Fruit fly (Drosophila melanogaster): ENCODE measurements around the gene CG13083.

Gene CG13083

DNA sequence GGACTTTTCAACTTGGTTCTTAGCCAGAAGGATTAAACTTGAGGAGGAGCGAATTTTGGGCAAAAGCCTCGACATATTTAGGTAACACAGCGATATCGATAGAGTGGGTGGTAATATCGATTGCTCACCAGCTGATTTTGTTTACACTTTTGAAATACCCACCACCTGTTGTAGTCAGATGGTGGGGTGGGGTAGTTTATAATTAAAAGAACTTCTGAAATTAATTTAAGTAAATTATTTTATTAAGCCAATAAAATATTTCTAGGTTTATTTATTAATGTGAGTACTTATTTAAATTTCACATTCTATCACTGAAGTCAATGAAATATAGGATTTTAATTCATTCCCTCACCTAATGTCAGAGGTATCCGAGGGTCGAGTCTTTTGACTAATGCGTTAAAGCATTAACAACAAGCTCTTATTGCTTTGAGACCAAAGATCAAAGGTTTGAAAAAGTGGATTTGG is 2.7 kb downstream of the CG13083 start, which contains the start of the genes CG10194 and CG18094 (continued):
- TF ChIP-seq Hr38 (GFP tag; optimal IDR thresholded peaks at IDR 0.05) (no peak), fd85E (GFP tag; optimal IDR thresholded peaks at IDR 0.05) (no peak), CG1621 (tag; optimal IDR thresholded peaks at IDR 0.05) (no peak), esn (GFP tag; optimal IDR thresholded peaks at IDR 0.05) (peak; percentile 78), Hr4 (GFP tag; optimal IDR thresholded peaks at IDR 0.05) (peak; percentile 71), Eip78C (GFP tag) (no peak), Gug (GFP tag; IDR thresholded peaks at IDR 0.05) (no peak), CG31627 (GFP tag; optimal IDR thresholded peaks at IDR 0.05) (peak; percentile 49), Eip93F (GFP tag; optimal IDR thresholded peaks at IDR 0.05) (peak; percentile 1), Blimp-1 (GFP tag; optimal IDR thresholded peaks at IDR 0.05) (no peak), Ets96B (tag; optimal IDR thresholded peaks at IDR 0.05) (no peak), CG10669 (GFP tag; optimal IDR thresholded peaks at IDR 0.05) (no peak), CG3032 (tag; optimal IDR thresholded peaks at IDR 0.05) (no peak), Met (GFP tag; optimal IDR thresholded peaks at IDR 0.05) (no peak), CG8319 (GFP tag; optimal IDR thresholded peaks at IDR 0.05) (peak; percentile 7), Lpt (GFP tag; optimal IDR thresholded peaks at IDR 0.05) (no peak), CG16779 (tag; optimal IDR thresholded peaks at IDR 0.05) (no peak), Hr39 (GFP tag; optimal IDR thresholded peaks at IDR 0.05) (no peak), Sox102F (GFP tag; optimal IDR thresholded peaks at IDR 0.05) (no peak), Eip75B (GFP tag; optimal IDR thresholded peaks at IDR 0.05) (no peak), topi (GFP tag; optimal IDR thresholded peaks at IDR 0.05) (no peak), CG11902 (GFP tag; optimal IDR thresholded peaks at IDR 0.05) (peak; percentile 8), vri (GFP tag; optimal IDR thresholded peaks at IDR 0.05) (no peak), svp (GFP tag) (peak; percentile 86), acj6 (GFP tag; optimal IDR thresholded peaks at IDR 0.05) (no peak), dac (GFP tag; optimal IDR thresholded peaks at IDR 0.05) (no peak), CG4318 (GFP tag; optimal IDR thresholded peaks at IDR 0.05) (no peak)

DNA sequence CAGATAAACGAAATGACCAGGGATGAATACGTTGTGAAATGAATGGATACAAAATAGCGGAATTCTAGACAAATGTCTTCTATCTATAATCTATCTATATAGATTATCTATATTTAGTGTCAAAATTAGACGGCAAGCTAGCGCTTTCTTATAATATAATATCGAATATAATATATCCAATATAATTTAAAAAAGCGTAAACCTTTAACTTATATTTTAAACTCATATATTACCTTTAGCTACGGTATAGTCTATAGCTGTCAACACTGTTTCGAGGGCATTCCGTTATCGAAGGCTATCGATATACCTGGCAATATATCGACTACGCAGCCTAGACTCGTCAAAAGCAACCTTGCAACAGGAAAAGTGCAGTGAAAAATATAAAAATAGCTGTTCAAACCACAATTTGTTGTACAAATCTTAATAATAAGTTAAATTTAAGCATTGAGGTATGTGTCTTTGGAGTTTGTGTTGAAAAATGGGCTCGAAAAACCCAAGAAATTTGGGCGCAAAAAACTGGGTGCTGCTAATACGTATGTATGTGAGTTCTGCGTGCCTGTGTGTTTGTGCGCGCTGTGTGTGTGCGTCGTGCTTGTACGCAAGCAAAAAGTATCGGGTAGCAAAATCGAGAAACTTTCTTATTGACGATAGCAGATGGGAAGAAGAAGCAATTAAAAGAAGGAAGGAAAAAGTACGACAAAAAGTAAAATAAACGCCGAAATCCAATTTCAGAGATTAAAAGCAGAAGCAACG is 5.8 kb downstream of the CG13083 start, which contains the start of the genes swm and Ctu2:
TSS of gene swm (plus strand) at position 318 of the 753 bp plus-strand sequence.
TSS of gene Ctu2 (minus strand) at position 320 of the 753 bp plus-strand sequence.
- TF ChIP-seq lz (GFP tag; optimal IDR thresholded peaks at IDR 0.05) (peak; percentile 37), CG8319 (GFP tag; optimal IDR thresholded peaks at IDR 0.05) (no peak), CG31627 (GFP tag; optimal IDR thresholded peaks at IDR 0.05) (peak; percentile 8), CG3032 (tag; optimal IDR thresholded peaks at IDR 0.05) (peak; percentile 72), achi (GFP tag; optimal IDR thresholded peaks at IDR 0.05) (peak; percentile 58), Gug (GFP tag; IDR thresholded peaks at IDR 0.05) (peak; percentile 42), pdm3 (GFP tag; optimal IDR thresholded peaks at IDR 0.05) (no peak), CG8119 (GFP tag; IDR thresholded peaks at IDR 0.05) (peak; percentile 50; the same call in 1 of the 3 replicates), CG6854 (GFP tag; optimal IDR thresholded peaks at IDR 0.05) (no peak), svp (GFP tag) (peak; percentile 71), esn (GFP tag; optimal IDR thresholded peaks at IDR 0.05) (peak; percentile 41), eg (GFP tag; IDR thresholded peaks at IDR 0.05) (peak; percentile 40; the same call in 1 of the 3 replicates)

DNA sequence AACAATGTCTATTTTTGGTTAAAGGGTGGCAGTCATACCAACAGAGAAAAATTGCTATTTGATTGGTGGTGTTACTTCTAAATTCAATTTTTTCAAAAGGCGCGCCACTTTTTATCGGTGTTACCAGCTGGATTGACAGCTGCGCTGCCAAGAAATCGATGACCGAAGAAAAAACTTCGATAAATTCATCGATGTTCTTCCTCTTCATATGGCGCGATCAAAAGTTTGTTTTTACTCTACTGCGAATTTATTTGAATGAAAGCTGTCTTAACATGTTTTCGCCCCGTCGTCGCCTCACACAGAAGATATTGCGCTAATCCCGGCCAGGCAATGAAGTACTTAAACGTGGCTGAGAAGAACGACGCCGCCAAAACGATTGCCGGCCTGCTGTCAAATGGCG is 10.7 kb downstream of the CG13083 start, which contains the start of gene Top3alpha:
TSS of gene Top3alpha (plus strand) at position 186 of the 400 bp plus-strand sequence.
- TF ChIP-seq cyc (GFP tag; optimal IDR thresholded peaks at IDR 0.05) = no peak
- TF ChIP-seq ss (GFP tag; optimal IDR thresholded peaks at IDR 0.05) = no peak
- no peak for TF ChIP-seq Hr38 (GFP tag; optimal IDR thresholded peaks at IDR 0.05)
- TF ChIP-seq CG6276 (GFP tag; optimal IDR thresholded peaks at IDR 0.05) = no peak
- no peak for TF ChIP-seq CG10669 (GFP tag; optimal IDR thresholded peaks at IDR 0.05)
- TF ChIP-seq Smox (GFP tag; optimal IDR thresholded peaks at IDR 0.05) = no peak
